Worm (Caenorhabditis elegans) whole organism, mixed stage, embryonic: ENCODE data around the gene Y57A10A.8.

Experiments
- blmp-1 ChIP-seq: fragments of 150-350 bp; optimal IDR thresholded peaks from 2 replicates; lab custom pipeline; 2014; ENCODE audit warnings: missing biosample characterization, missing genetic modification characterization
- ceh-43 ChIP-seq: fragments of 200-800 bp; sonication (Bioruptor generic); optimal IDR thresholded peaks from 2 replicates; lab custom pipeline; 2018; ENCODE audit warnings: mild to moderate bottlenecking, missing genetic modification characterization, moderate library complexity, missing compliant biosample characterization
- ces-1 ChIP-seq: fragments of 150-350 bp; optimal IDR thresholded peaks from 2 replicates; lab custom pipeline; 2014; ENCODE audit warnings: missing biosample characterization, missing genetic modification reagents, missing genetic modification characterization
- lin-13 ChIP-seq: fragments of 150-350 bp; optimal IDR thresholded peaks from 2 replicates; lab custom pipeline; 2014; ENCODE audit warnings: missing biosample characterization, missing genetic modification characterization
- lsy-2 ChIP-seq: fragments of 150-350 bp; optimal IDR thresholded peaks from 2 replicates; lab custom pipeline; 2014; ENCODE audit warnings: missing biosample characterization, missing genetic modification characterization
- mep-1 ChIP-seq: fragments of 150-350 bp; optimal IDR thresholded peaks from 2 replicates; lab custom pipeline; 2017; ENCODE audit warnings: missing biosample characterization, missing genetic modification reagents, missing genetic modification characterization, inconsistent platforms
- nhr-237 ChIP-seq: fragments of 150-350 bp; optimal IDR thresholded peaks from 2 replicates; lab custom pipeline; 2014; ENCODE audit warnings: missing biosample characterization, missing genetic modification characterization
- nhr-28 ChIP-seq: fragments of 150-350 bp; optimal IDR thresholded peaks from 2 replicates; lab custom pipeline; 2014; ENCODE audit warnings: missing biosample characterization, missing genetic modification characterization
- snpc-4 ChIP-seq: fragments of 150-350 bp; optimal IDR thresholded peaks from 2 replicates; lab custom pipeline; 2014; ENCODE audit warnings: missing biosample characterization, missing genetic modification characterization
- tbx-8 ChIP-seq: fragments of 200-800 bp; sonication (Bioruptor generic); optimal IDR thresholded peaks from 2 replicates; lab custom pipeline; 2018; ENCODE audit warnings: mild to moderate bottlenecking, missing genetic modification characterization, moderate library complexity, missing compliant biosample characterization
- unc-39 ChIP-seq: fragments of 150-350 bp; optimal IDR thresholded peaks from 2 replicates; lab custom pipeline; 2014; ENCODE audit warnings: missing biosample characterization, missing genetic modification characterization
- unc-62 ChIP-seq: fragments of 150-350 bp; optimal IDR thresholded peaks from 2 replicates; lab custom pipeline; 2014; ENCODE audit warnings: missing biosample characterization, missing genetic modification reagents, missing genetic modification characterization
- zip-8 ChIP-seq: fragments of 150-350 bp; optimal IDR thresholded peaks from 2 replicates; lab custom pipeline; 2014; ENCODE audit warnings: missing biosample characterization, missing genetic modification characterization

- no peak for TF ChIP-seq ces-1
- no peak for TF ChIP-seq ceh-43 (GFP tag; lab: Kevin White, UChicago)
- TF ChIP-seq snpc-4 (tag; lab: Kevin White, UChicago) = no peak
- TF ChIP-seq unc-39 (tag; lab: Kevin White, UChicago) = no peak
- no peak for TF ChIP-seq zip-8 (tag; lab: Kevin White, UChicago)
- no peak for TF ChIP-seq nhr-237 (tag; lab: Kevin White, UChicago)
- TF ChIP-seq tbx-8 = no peak
- no peak for TF ChIP-seq nhr-28 (tag; lab: Kevin White, UChicago)
- TF ChIP-seq unc-62 (GFP tag; lab: Kevin White, UChicago) = no peak
- TF ChIP-seq mep-1 = no peak
- TF ChIP-seq lin-13 (tag; lab: Kevin White, UChicago) = no peak
- no peak for TF ChIP-seq lsy-2
- TF ChIP-seq blmp-1 (tag; lab: Kevin White, UChicago) = no peak
These were observed 21.1 kb downstream of the Y57A10A.8 start, which contains the start of gene Y57A10A.14 for ce11 chrII:12185710-12186109.
